Fruit fly (Drosophila melanogaster) Kc167 (cell line): ENCODE data around the gene yellow-e3.

ENCODE experiments used
- Myc ChIP-seq: fragments of >200 bp; optimal IDR thresholded peaks from 2 replicates; lab custom pipeline; 2017; ENCODE audit warnings: missing external identifiers
- psq ChIP-seq: fragments of >200 bp; optimal IDR thresholded peaks from 2 replicates; lab custom pipeline; 2017; ENCODE audit warnings: missing external identifiers

- TF ChIP-seq psq (lab: Kevin White, UChicago) (no peak), Myc (lab: Kevin White, UChicago) (no peak)
Observed at dm6 chr3R:13369348-13369747, 35.3 kb downstream of the yellow-e3 start, which contains the start of gene CheA87a.
